Fruit fly (Drosophila melanogaster) S2 (cell line): Measurements from ENCODE around the gene CG10301.
A peak's percentile ranks its signal among the peaks of the same experiment; 100 is the strongest.

Experiments
- CG8478 ChIP-seq: fragments of >200 bp; optimal IDR thresholded peaks from 2 replicates; lab custom pipeline; 2018
- CTCF ChIP-seq, 2 experiments: fragments of >200 bp; optimal IDR thresholded peaks; 2 replicates each; lab custom pipeline; 2018

Gene CG10301

DNA sequence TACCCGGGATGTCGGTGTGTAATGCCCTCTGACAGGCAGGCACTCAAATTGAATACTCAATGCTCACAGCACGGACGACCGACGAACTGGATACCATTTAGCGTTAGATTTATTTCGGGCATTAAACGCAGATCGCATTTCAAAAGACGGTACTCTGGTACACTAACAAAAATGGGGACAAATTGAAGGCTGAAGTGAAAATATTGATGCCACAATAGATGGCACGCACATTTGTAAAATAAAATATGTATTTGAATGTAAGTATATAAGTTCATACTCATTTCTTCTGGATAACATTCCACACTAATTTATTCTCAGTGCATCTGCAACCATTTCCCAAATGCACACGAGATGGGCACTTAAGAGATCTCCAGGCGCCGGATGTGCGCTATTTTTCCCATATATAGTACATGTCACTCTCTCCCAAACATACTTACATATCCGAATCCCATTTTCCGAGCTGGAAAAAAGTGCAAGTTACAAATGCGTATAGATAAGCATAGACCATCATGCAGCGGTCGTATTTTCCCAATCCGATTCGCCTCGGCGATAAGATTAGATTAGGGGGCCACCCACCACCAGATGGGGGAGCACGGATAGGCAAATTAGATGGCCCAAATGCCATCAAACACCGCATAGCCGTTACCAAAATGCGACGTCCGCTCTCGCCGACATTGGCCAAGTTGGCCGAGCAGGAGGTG, at the start of gene CG10301:
TSS of gene CG10301 (plus strand) at position 651 of the 701 bp plus-strand sequence.
- TF ChIP-seq CG8478 (no peak), CTCF (optimal IDR thresholded peaks at IDR 0.05; lab: Kevin White, UChicago) (no peak)

DNA sequence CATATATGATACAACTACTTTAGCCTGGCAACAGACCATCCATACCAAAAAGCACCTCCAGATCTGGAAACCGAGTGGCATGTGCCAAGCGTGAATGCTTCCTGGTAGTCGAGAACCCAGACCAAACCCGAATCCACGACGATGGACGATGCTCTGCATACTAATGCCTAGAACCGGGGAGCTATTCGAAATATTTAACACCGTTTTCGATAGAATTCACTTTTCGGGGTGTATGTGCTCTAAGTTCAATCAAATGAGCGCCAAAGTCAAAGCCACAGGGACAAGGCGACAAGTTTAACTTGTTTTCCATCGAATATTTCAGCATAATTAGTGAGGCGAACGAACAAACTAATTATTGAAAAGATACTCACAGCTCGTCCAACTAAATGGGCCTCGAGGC, 47.2 kb upstream of the CG10301 start:
- TF ChIP-seq CTCF (optimal IDR thresholded peaks at IDR 0.05; lab: Kevin White, UChicago) (no peak), CG8478 (no peak)

DNA sequence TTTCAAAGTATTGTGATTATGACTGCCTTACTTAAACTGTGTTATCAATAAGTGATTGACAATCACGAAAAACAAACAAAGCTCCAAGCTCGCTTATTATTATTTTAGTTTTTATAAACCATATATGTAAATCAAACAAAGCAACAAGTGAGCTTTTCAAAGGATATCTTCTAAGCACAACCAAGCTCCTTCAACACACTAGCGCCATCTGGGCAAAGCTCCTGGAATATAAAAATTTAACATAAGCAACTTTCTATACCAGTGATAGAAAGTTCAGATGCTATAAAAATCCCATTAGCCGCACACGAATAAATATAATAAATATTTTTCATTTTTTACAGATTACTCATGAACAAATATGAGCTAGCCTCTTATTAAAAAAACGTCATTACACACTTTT, 45.5 kb upstream of the CG10301 start:
- TF ChIP-seq CTCF (optimal IDR thresholded peaks at IDR 0.05; lab: Kevin White, UChicago) (no peak), CG8478 (no peak)

DNA sequence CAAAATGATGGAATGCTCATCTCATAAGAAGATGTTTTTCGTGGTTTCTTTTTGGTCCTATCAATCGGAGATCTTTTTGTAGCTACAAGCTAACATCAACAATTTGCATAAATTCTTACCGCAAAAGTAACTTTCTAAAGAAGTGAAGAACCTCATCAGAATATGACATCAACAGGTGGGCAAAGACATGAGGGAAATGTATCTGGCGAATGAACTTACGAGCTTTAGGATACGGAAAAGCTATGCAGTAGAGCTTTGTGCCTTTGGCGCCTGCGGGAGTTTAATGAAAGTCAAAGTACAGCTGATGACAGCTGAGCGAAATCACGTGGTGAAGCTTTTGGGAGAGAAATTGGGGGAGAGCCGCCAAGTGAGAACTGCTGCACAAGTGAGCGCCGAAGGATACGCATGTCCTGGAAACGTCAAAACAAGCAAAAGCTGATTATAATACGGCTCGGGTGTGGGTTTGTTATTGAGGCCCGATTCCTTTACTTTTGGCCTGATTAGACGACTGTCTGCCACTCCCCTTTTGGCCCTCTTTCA, 43.2 kb upstream of the CG10301 start:
- no peak for TF ChIP-seq CTCF (optimal IDR thresholded peaks at IDR 0.05; lab: Kevin White, UChicago)
- TF ChIP-seq CG8478 = no peak

DNA sequence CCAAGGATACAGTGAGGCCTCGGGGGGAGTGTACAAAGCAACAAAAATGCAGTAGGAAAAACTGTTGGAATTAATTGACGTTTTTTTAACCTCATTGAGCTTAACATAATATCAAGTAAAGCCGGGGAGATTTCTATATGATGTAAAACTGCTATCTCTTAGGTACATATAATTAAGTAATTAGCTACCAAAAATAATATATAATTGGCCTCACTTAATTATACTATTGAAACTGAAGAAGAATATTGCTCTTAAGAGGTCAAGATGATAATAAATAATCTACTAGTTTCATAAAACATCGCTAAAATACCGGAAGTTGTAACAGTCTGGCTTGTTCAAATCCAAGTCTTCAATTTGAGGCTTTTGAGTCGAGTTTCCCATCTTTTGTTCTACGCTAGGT, 42.5 kb upstream of the CG10301 start:
- TF ChIP-seq CTCF (optimal IDR thresholded peaks at IDR 0.05; lab: Kevin White, UChicago) (no peak), CG8478 (no peak)

DNA sequence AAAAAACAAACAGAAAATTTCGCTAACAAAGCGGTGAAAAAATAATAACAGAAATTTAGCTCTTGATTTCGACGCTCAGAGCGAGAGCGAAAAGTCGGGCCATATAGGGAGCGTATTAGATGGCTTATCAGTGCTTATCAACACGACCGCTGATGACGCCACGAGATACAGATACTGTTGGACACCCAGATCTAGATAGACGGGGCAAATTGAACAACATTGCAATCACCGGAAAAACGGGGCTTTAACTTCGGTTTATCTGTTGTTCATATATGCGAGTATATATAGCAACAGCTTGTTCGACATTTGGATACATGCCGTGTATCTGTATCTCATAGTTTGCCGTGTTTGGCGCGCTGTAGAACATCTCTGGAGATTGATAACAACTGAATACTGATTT, 41.4 kb upstream of the CG10301 start:
- TF ChIP-seq CTCF (optimal IDR thresholded peaks at IDR 0.05; lab: Kevin White, UChicago) (no peak), CG8478 (no peak)

DNA sequence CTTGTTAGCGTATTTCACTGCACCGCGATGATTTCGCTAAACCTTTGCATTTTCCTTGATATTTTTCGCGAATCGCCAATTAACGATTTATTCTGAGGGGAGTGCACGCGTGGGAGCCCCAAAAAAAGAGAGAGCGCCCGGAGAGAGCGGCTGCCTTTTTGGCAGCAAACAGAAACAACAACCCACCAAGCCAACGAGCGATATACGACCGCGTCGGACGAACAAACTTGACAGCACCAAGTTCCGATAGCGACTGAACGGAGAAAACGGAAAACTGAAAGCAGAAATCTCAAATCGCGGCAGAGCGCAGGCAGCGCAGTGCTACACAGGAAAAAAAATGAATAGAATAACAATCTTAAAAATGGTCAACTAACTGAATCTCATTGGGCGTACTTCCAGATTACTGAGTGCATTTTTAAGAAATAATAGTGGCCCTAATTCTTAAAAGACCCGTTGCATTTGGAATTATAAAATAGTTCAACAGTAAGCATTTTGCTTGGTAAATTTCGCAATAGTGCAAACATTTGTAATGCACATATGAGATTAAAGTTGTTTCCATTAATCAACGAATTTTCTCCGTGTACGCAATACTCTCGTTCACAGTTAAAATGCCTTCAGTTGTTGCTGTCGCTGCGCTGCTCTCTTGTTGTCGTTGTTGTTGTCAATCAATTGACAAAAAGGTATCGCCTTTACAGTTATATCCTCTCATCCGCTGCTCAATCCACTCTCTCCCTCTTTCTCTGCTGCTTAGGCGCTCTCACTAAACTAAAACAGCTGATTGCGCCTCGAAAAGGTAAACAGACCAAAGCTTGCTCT, 40.3 kb upstream of the CG10301 start, which contains the start of gene CG31145:
TSS of gene CG31145 (minus strand) at position 259 of the 816 bp plus-strand sequence.
- TF ChIP-seq CTCF (optimal IDR thresholded peaks at IDR 0.05; lab: Kevin White, UChicago) (no peak), CG8478 (no peak)

DNA sequence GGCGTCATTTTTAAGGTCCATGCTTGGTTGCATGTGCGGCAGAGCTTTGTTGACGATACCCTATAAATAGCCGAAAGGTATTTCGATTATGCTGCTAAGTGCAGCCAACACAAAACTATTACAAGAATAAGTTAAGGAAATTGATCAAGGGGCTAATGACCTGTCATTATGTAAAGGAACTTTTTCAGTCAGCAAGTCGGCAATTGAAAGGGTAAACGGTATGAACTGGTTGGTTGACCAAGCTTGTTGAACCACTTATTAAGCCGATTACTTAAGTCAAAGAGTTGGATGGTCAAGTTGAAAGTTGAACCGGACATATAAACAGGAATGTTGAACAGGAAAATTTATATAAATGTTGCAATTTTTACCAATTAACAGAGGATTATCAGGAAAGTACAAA, 36.9 kb upstream of the CG10301 start:
- no peak for TF ChIP-seq CG8478
- no peak for TF ChIP-seq CTCF (optimal IDR thresholded peaks at IDR 0.05; lab: Kevin White, UChicago)

DNA sequence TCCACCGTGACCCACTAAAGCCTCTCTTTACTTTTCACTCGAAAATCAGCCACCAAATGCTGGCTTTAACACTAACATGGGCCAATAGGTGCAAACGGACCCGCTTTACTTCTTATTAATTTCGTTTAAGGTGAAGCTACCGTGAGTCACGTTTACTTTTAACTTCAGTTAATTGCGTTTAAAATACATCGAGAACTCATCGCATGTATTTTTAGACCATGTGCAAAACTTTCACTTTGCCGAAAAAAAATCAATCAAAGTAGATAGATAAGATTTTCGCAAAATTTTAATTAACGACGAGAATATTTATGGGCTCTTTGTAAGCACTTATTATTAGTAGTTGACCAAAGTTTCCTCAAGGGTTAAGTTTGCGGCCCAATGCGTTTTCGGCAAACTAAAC, 35.6 kb upstream of the CG10301 start:
- TF ChIP-seq CTCF (optimal IDR thresholded peaks at IDR 0.05; lab: Kevin White, UChicago) (no peak), CG8478 (no peak)

DNA sequence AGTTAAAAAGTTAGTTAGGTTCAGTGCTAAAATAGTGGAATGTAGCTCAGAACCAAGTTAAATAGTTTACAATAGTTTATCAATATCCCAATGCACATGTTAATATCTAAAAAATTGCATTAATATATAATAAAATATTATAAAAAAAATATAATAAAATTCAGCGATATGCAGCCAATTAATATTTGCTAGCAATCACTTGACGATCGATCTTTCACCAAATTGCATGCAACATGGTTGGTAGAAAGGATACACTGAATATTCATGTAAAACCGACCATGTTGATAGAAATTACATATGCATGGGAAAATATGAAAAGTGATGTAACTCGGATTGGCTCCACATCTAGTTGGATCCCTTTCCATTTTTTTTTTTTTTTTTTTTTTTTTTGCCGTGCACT, 34.3 kb upstream of the CG10301 start:
- TF ChIP-seq CTCF (optimal IDR thresholded peaks at IDR 0.05; lab: Kevin White, UChicago) (no peak), CG8478 (no peak)

DNA sequence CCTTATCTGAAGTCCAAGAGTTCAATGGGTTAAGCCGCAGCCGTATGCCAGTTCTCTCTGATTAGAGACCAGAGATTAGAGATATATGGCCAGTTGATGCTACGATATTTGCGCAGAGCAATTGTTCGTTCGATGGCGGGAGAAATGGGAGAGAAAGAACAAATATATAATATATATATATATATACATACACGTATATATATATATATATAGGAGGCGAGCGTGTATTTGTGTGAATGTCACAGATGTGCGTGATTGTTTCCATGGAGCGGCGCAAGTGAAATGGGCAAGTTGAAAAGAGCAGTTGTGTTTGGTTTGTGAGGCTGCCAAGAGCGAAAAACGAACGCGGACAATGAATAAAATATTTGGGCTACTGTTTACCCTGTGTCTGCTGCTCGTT, 32.9 kb upstream of the CG10301 start, which contains the start of gene GILT3:
TSS of gene GILT3 (plus strand) at position 301 of the 400 bp plus-strand sequence.
- no peak for TF ChIP-seq CTCF (optimal IDR thresholded peaks at IDR 0.05; lab: Kevin White, UChicago)
- no peak for TF ChIP-seq CG8478

DNA sequence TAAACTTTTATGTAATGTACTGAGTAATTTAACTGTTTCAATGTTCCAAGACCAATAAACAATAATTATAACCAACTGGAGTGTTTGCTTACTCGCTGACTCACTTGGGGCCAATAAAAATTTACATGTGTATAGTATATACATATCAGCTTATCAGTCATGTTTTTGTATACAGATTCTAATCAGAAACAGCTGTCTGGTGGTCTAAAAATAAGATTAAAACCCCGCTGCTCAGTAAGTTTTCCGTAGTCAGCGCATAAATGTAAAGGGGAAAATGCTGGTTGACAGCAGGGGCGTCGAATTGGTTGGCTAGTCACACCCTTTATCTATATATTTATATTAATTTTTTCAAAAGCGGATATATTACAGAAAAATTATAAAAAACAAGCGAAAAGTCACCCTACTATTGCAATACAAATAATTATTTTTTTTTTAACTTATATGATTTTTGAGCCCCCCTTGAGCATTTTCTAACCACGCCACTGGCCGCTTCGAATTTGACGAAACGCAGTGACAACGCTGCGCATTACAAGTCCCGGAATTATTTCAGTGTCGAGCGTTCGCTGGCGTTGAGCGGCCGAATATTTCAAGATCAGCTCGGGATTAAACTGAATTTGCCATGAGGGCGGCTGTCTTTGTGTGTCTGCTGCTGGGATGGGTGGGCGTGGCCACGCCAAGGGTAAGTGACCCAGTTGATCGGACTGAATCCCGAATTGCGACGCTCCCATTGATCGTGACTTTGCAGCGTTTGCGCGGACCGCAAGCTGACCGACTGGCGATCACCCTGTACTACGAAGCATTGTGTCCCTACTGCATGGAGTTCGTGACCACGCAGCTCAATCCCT, 31.4 kb upstream of the CG10301 start, which contains the start of gene GILT2:
TSS of gene GILT2 (plus strand) at position 547 of the 845 bp plus-strand sequence.
- TF ChIP-seq CTCF (optimal IDR thresholded peaks at IDR 0.05; lab: Kevin White, UChicago) = no peak
- no peak for TF ChIP-seq CG8478

DNA sequence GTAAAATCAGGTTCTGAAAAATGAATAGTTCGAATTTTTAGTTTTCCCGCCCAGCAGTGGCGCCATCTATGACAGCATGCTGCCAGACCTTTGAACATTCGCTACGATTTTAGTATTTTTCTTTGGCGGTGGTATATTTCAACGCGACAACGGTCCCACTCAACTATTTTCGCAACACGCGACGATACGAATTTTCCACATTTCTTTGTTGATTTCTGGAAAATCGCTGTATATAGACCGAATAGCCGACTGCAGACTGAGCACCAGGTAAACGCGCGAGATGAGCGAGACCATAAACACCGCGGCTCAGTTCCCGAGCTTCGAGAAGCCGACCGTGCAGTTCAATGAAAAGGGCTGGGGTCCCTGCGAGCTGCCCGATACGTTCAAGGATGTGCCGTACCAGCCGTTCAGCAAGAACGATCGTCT, 30.0 kb upstream of the CG10301 start, which contains the start of gene eIF3d1:
TSS of gene eIF3d1 (plus strand) at position 129 of the 426 bp plus-strand sequence.
- TF ChIP-seq CG8478 (no peak), CTCF (optimal IDR thresholded peaks at IDR 0.05; lab: Kevin White, UChicago) (peak; percentile 95 to 96)

DNA sequence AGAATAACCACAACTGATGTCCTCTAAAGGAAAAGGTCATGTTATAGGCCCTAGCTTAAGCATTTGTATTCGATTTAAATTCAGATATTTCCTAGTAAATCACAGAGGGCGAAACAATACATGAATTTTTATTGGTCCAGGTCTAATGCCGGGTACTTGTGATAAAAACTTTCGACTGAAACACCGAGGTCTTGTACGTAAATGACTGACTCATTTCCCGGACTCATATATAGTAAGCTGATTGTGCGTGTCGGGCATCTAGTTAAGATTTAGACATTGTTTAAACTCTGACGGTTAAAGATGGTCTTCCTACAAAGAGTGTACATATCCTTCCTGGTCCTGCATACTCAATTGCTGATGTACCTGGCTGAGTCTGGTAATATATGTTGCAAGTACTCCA, 27.8 kb upstream of the CG10301 start, which contains the start of gene CG16710:
TSS of gene CG16710 (plus strand) at position 301 of the 400 bp plus-strand sequence.
- TF ChIP-seq CG8478 (no peak), CTCF (optimal IDR thresholded peaks at IDR 0.05; lab: Kevin White, UChicago) (no peak)

DNA sequence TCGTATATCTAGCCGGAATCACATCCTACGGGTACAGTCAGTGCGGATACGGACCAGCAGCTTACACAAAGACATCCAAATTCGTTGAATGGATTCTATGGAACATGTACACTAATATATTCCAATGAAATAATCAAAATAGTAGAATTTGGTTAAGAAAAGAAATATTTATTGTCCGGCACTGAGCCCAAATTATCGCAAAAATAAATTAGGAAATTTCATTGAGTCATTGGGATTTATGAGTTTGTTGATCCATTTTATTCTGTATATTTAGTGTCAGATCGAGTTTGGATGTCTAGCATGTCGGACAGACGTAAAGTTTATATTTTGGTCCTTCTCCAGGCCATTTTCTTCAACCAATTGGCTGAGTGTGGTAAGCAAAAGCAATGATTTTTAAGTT, 26.2 kb upstream of the CG10301 start, which contains the start of gene CG18754:
TSS of gene CG18754 (plus strand) at position 301 of the 400 bp plus-strand sequence.
- TF ChIP-seq CTCF (optimal IDR thresholded peaks at IDR 0.05; lab: Kevin White, UChicago) (no peak), CG8478 (no peak)
